Worm (Caenorhabditis elegans) whole organism, late embryonic: ENCODE data around the gene C06H5.6.

ENCODE experiments used
- elt-2 ChIP-seq: sonication (generic microtip); optimal IDR thresholded peaks from 2 replicates; lab custom pipeline; 2016; ENCODE audit warnings: missing genetic modification reagents, missing genetic modification characterization, missing compliant biosample characterization
- fkh-6 ChIP-seq: sonication (generic microtip); optimal IDR thresholded peaks from 2 replicates; lab custom pipeline; 2016; ENCODE audit warnings: missing genetic modification characterization, missing compliant biosample characterization
- pat-9 ChIP-seq: fragments of 200-800 bp; sonication (Bioruptor generic); optimal IDR thresholded peaks from 2 replicates; lab custom pipeline; 2018; ENCODE audit warnings: mild to moderate bottlenecking, missing genetic modification characterization, moderate library complexity, missing compliant biosample characterization
- pqm-1 ChIP-seq: sonication (generic microtip); optimal IDR thresholded peaks from 2 replicates; lab custom pipeline; 2016; ENCODE audit warnings: missing genetic modification characterization, missing compliant biosample characterization

- TF ChIP-seq fkh-6 (tag; lab: Kevin White, UChicago) (no peak), pat-9 (tag; lab: Kevin White, UChicago) (no peak), pqm-1 (no peak), elt-2 (tag; lab: Kevin White, UChicago) (no peak)
These were observed 2.5 kb upstream of the C06H5.6 start for ce11 chrV:17891317-17891716.
